Fruit fly (Drosophila melanogaster): ENCODE results near the gene Alg1.

Gene Alg1

dm6 chr3R:17781371-17781770 lies 29.6 kb downstream of the Alg1 start (continued):
- no peak for TF ChIP-seq bigmax (GFP tag; optimal IDR thresholded peaks at IDR 0.05)
- peak; percentile 68 for TF ChIP-seq Ssrp (tag; optimal IDR thresholded peaks at IDR 0.05)
- peak; percentile 64 for TF ChIP-seq CG10654 (GFP tag; optimal IDR thresholded peaks at IDR 0.05)
- TF ChIP-seq Antp (GFP tag; optimal IDR thresholded peaks at IDR 0.05) = peak; percentile 84
- peak; percentile 38 for TF ChIP-seq tio (GFP tag; optimal IDR thresholded peaks at IDR 0.05)
- peak; percentile 40 for TF ChIP-seq CG8089 (GFP tag; optimal IDR thresholded peaks at IDR 0.05)
- peak; percentile 52 for TF ChIP-seq ewg (GFP tag; optimal IDR thresholded peaks at IDR 0.05)
- peak; percentile 57; the same call in 1 of the 2 replicates for TF ChIP-seq cas (GFP tag; IDR thresholded peaks at IDR 0.05)
- TF ChIP-seq salm (tag; optimal IDR thresholded peaks at IDR 0.05) = peak; percentile 63
- no peak for TF ChIP-seq yki (optimal IDR thresholded peaks at IDR 0.05)
- TF ChIP-seq CG6254 (GFP tag; optimal IDR thresholded peaks at IDR 0.05) = peak; percentile 13
- no peak for TF ChIP-seq unc-4 (GFP tag; IDR thresholded peaks at IDR 0.05; ENCODE audit: partially characterized antibody)
- peak; percentile 2 for TF ChIP-seq psq (GFP tag; optimal IDR thresholded peaks at IDR 0.05)
- peak; percentile 64 for TF ChIP-seq CG6765 (GFP tag; optimal IDR thresholded peaks at IDR 0.05)
- no peak for TF ChIP-seq Neu2 (GFP tag; optimal IDR thresholded peaks at IDR 0.05; ENCODE audit: borderline replicate concordance)
- TF ChIP-seq z (GFP tag; IDR thresholded peaks at IDR 0.05) = 0 out of 3 replicates have a peak, but pooled peaks have one; percentile 10
- TF ChIP-seq CG42726 (GFP tag; IDR thresholded peaks at IDR 0.05; ENCODE audit: partially characterized antibody) = no peak
- TF ChIP-seq mirr (GFP tag; optimal IDR thresholded peaks at IDR 0.05) = peak; percentile 83
- TF ChIP-seq CG16815 (GFP tag; optimal IDR thresholded peaks at IDR 0.05) = no peak
- no peak for TF ChIP-seq Sin3A (optimal IDR thresholded peaks at IDR 0.05)
- TF ChIP-seq vnd (GFP tag; IDR thresholded peaks at IDR 0.05; ENCODE audit: partially characterized antibody) = no peak
- TF ChIP-seq eve (GFP tag; optimal IDR thresholded peaks at IDR 0.05) = no peak
- 0 out of 4 replicates have a peak, but pooled peaks have one; percentile 12 for TF ChIP-seq chinmo (GFP tag; IDR thresholded peaks at IDR 0.05; ENCODE audit: partially characterized antibody)
- peak; percentile 94 for TF ChIP-seq vvl (GFP tag; IDR thresholded peaks at IDR 0.05)
- TF ChIP-seq Scr (GFP tag; IDR thresholded peaks at IDR 0.05; ENCODE audit: partially characterized antibody) = no peak
- no peak for TF ChIP-seq bowl (GFP tag; IDR thresholded peaks at IDR 0.05)
- 0 out of 3 replicates have a peak, but pooled peaks have one; percentile 37 for TF ChIP-seq CG2199 (GFP tag; IDR thresholded peaks at IDR 0.05)
- TF ChIP-seq CG4730 (GFP tag; IDR thresholded peaks at IDR 0.05) = peak; percentile 86
- peak; percentile 64 for TF ChIP-seq BtbVII (GFP tag; optimal IDR thresholded peaks at IDR 0.05)
- peak; percentile 65 for TF ChIP-seq MBD-R2 (GFP tag; IDR thresholded peaks at IDR 0.05)
- TF ChIP-seq CG3407 (GFP tag; optimal IDR thresholded peaks at IDR 0.05) = peak; percentile 61
- peak; percentile 83 for TF ChIP-seq CG14667 (GFP tag; IDR thresholded peaks at IDR 0.05)
- TF ChIP-seq CG12219 (GFP tag; optimal IDR thresholded peaks at IDR 0.05) = peak; percentile 66
- TF ChIP-seq usp (GFP tag; optimal IDR thresholded peaks at IDR 0.05) = no peak
- peak; percentile 8 for TF ChIP-seq CG8359 (GFP tag; optimal IDR thresholded peaks at IDR 0.05; ENCODE audit: borderline replicate concordance)
- TF ChIP-seq CG18476 (GFP tag; optimal IDR thresholded peaks at IDR 0.05) = peak; percentile 43
- TF ChIP-seq CG10321 (GFP tag; IDR thresholded peaks at IDR 0.05) = peak; percentile 57
- TF ChIP-seq CG7963 (GFP tag; IDR thresholded peaks at IDR 0.05; ENCODE audit: partially characterized antibody) = no peak
- TF ChIP-seq Dll (GFP tag; IDR thresholded peaks at IDR 0.05; ENCODE audit: partially characterized antibody) = no peak
- TF ChIP-seq h (optimal IDR thresholded peaks at IDR 0.05) = no peak
- peak; percentile 77 for TF ChIP-seq CG3281 (GFP tag; optimal IDR thresholded peaks at IDR 0.05)
- peak; percentile 64 for TF ChIP-seq CG18619 (GFP tag; optimal IDR thresholded peaks at IDR 0.05)
- TF ChIP-seq gfzf (GFP tag; optimal IDR thresholded peaks at IDR 0.05) = no peak
- peak; percentile 35 for TF ChIP-seq CG30431 (GFP tag; optimal IDR thresholded peaks at IDR 0.05)
- peak; percentile 67 for TF ChIP-seq B-H2 (GFP tag; optimal IDR thresholded peaks at IDR 0.05)
- TF ChIP-seq pum (GFP tag; optimal IDR thresholded peaks at IDR 0.05) = peak; percentile 70
- TF ChIP-seq CG31224 (GFP tag; IDR thresholded peaks at IDR 0.05) = peak; percentile 87
- peak; percentile 84 for TF ChIP-seq Atf6 (GFP tag; IDR thresholded peaks at IDR 0.05)
- peak; percentile 41 for TF ChIP-seq CG34376 (GFP tag; optimal IDR thresholded peaks at IDR 0.05)
- 0 out of 2 replicates have a peak, but pooled peaks have one; percentile 23 for TF ChIP-seq sim (GFP tag; IDR thresholded peaks at IDR 0.05)
- peak; percentile 8 for TF ChIP-seq CG10431 (GFP tag; optimal IDR thresholded peaks at IDR 0.05)
